Worm (Caenorhabditis elegans): ENCODE data around the gene srab-10.

- TF ChIP-seq tra-4 (tag; optimal IDR thresholded peaks at IDR 0.05) = no peak
- no peak for TF ChIP-seq ama-1 (optimal IDR thresholded peaks at IDR 0.05)
- no peak for TF ChIP-seq ceh-36 (tag; optimal IDR thresholded peaks at IDR 0.05)
- TF ChIP-seq hnd-1 (tag; optimal IDR thresholded peaks at IDR 0.05) = no peak
- no peak for TF ChIP-seq ceh-13 (GFP tag; optimal IDR thresholded peaks at IDR 0.05)
- no peak for TF ChIP-seq tbx-11 (GFP tag; IDR thresholded peaks at IDR 0.05)
- TF ChIP-seq flt-1 (GFP tag; IDR thresholded peaks at IDR 0.05) = no peak
- TF ChIP-seq sea-1 (GFP tag; conservative IDR thresholded peaks at IDR 0.05) = no peak
- no peak for TF ChIP-seq B0310.2 (tag; optimal IDR thresholded peaks at IDR 0.05)
- no peak for TF ChIP-seq scrt-1 (GFP tag; IDR thresholded peaks at IDR 0.05)
- TF ChIP-seq tbx-37 (GFP tag; conservative IDR thresholded peaks at IDR 0.05) = no peak
- no peak for TF ChIP-seq hmbx-1 (tag; optimal IDR thresholded peaks at IDR 0.05)
- TF ChIP-seq aly-1 (tag; optimal IDR thresholded peaks at IDR 0.05) = no peak
Measured at ce11 chrV:3133293-3133755, 11.1 kb downstream of the srab-10 start, which contains the start of gene F02C9.2.
